Worm (Caenorhabditis elegans) whole organism, L4 larva: ENCODE results near the gene dmsr-8.

Experiments
- F26F4.8 ChIP-seq: fragments of 200-800 bp; sonication (Bioruptor generic); conservative IDR thresholded peaks from 2 replicates; pipeline ENCODE4 v1.3.6; 2022; ENCODE audit warnings: missing genetic modification characterization, missing compliant biosample characterization
- F37D6.2 ChIP-seq: sonication (generic microtip); optimal IDR thresholded peaks from 2 replicates; lab custom pipeline; 2016; ENCODE audit warnings: mild to moderate bottlenecking, missing genetic modification characterization, missing compliant biosample characterization
- T20F7.1 ChIP-seq: fragments of 200-800 bp; sonication (Bioruptor generic); optimal IDR thresholded peaks from 2 replicates; lab custom pipeline; 2018; ENCODE audit warnings: mild to moderate bottlenecking, missing genetic modification characterization, missing compliant biosample characterization
- Y105C5A.15 ChIP-seq: fragments of 200-800 bp; sonication (Bioruptor generic); IDR thresholded peaks from 2 replicates; pipeline ENCODE4 v1.3.6; 2022; ENCODE audit warnings: missing genetic modification characterization, missing compliant biosample characterization
- Y48G9A.11 ChIP-seq: fragments of 200-800 bp; sonication (Bioruptor generic); IDR thresholded peaks from 2 replicates; pipeline ENCODE4 v1.3.6; 2022; ENCODE audit warnings: missing genetic modification reagents, missing genetic modification characterization, missing compliant biosample characterization
- ZK337.2 ChIP-seq: fragments of 200-800 bp; sonication (Bioruptor generic); IDR thresholded peaks from 2 replicates; pipeline ENCODE4 v1.3.6; 2022; ENCODE audit warnings: missing genetic modification reagents, missing genetic modification characterization, missing compliant biosample characterization
- arid-1 ChIP-seq: fragments of 200-800 bp; sonication (Bioruptor generic); conservative IDR thresholded peaks from 2 replicates; pipeline ENCODE4 v1.3.6; 2022; ENCODE audit warnings: missing genetic modification reagents, missing genetic modification characterization, missing compliant biosample characterization
- ceh-20 ChIP-seq: fragments of 200-800 bp; sonication (Bioruptor generic); IDR thresholded peaks from 2 replicates; pipeline ENCODE4 v1.3.6; 2022; ENCODE audit warnings: missing genetic modification reagents, missing genetic modification characterization, missing compliant biosample characterization
- ceh-28 ChIP-seq: fragments of 150-350 bp; optimal IDR thresholded peaks from 2 replicates; lab custom pipeline; 2014; ENCODE audit warnings: missing biosample characterization, missing genetic modification reagents, missing genetic modification characterization
- ces-1 ChIP-seq: fragments of 150-350 bp; sonication (generic microtip); optimal IDR thresholded peaks from 4 replicates; lab custom pipeline; 2014; ENCODE audit warnings: missing biosample characterization, missing genetic modification reagents, missing genetic modification characterization
- cey-2 ChIP-seq: sonication (generic microtip); optimal IDR thresholded peaks from 3 replicates; lab custom pipeline; 2017; ENCODE audit warnings: missing genetic modification characterization, mild to moderate bottlenecking, missing compliant biosample characterization, antibody characterized with exemption, borderline replicate concordance; ENCODE audit not compliant: insufficient read depth
- ctbp-1 ChIP-seq: fragments of 200-800 bp; sonication (Bioruptor generic); IDR thresholded peaks from 2 replicates; pipeline ENCODE4 v1.3.6; 2022; ENCODE audit warnings: missing genetic modification reagents, missing genetic modification characterization, missing compliant biosample characterization
- daf-12 ChIP-seq: fragments of 150-350 bp; optimal IDR thresholded peaks from 2 replicates; lab custom pipeline; 2014; ENCODE audit warnings: missing biosample characterization, missing genetic modification reagents, missing genetic modification characterization
- daf-16 ChIP-seq, 3 experiments: sonication (generic microtip); optimal IDR thresholded peaks; 2 replicates each; lab custom pipeline; 2016 to 2017; ENCODE audit warnings: missing genetic modification characterization in 3 of 3, missing genetic modification reagents in 3 of 3, mild to moderate bottlenecking in 2 of 3, missing compliant biosample characterization in 2 of 3, missing biosample characterization in 1 of 3, moderate library complexity in 1 of 3
- daf-19 ChIP-seq: fragments of 200-800 bp; sonication (Bioruptor generic); conservative IDR thresholded peaks from 2 replicates; pipeline ENCODE4 v1.3.6; 2022; ENCODE audit warnings: missing genetic modification characterization, missing compliant biosample characterization
- dmd-6 ChIP-seq: fragments of 200-800 bp; sonication (Bioruptor generic); IDR thresholded peaks from 2 replicates; pipeline ENCODE4 v1.3.6; 2022; ENCODE audit warnings: missing genetic modification reagents, missing genetic modification characterization, missing compliant biosample characterization
- dmd-8 ChIP-seq: fragments of 200-800 bp; sonication (Bioruptor generic); IDR thresholded peaks from 2 replicates; pipeline ENCODE4 v1.3.6; 2022; ENCODE audit warnings: missing genetic modification characterization, missing compliant biosample characterization
- dve-1 ChIP-seq: sonication (generic microtip); optimal IDR thresholded peaks from 2 replicates; lab custom pipeline; 2017; ENCODE audit warnings: antibody characterized with exemption, mild to moderate bottlenecking, missing genetic modification characterization, missing compliant biosample characterization; ENCODE audit not compliant: insufficient read depth
- egl-43 ChIP-seq: fragments of 200-800 bp; sonication (Bioruptor generic); IDR thresholded peaks from 2 replicates; pipeline ENCODE4 v1.3.6; 2022; ENCODE audit warnings: missing genetic modification reagents, missing genetic modification characterization, missing compliant biosample characterization
- fkh-10 ChIP-seq: fragments of 150-350 bp; optimal IDR thresholded peaks from 2 replicates; lab custom pipeline; 2014; ENCODE audit warnings: missing biosample characterization, missing genetic modification reagents, missing genetic modification characterization
- hlh-30 ChIP-seq: sonication (generic microtip); optimal IDR thresholded peaks from 2 replicates; lab custom pipeline; 2017; ENCODE audit warnings: antibody characterized with exemption, mild to moderate bottlenecking, missing genetic modification characterization, missing compliant biosample characterization; ENCODE audit not compliant: insufficient read depth
- jun-1 ChIP-seq: fragments of 150-350 bp; optimal IDR thresholded peaks from 2 replicates; lab custom pipeline; 2014; ENCODE audit warnings: missing biosample characterization, missing genetic modification reagents, missing genetic modification characterization
- lin-15B ChIP-seq: fragments of 150-350 bp; sonication (generic microtip); optimal IDR thresholded peaks from 3 replicates; lab custom pipeline; 2014; ENCODE audit warnings: missing biosample characterization, missing genetic modification characterization
- lin-39 ChIP-seq: fragments of 150-350 bp; optimal IDR thresholded peaks from 2 replicates; lab custom pipeline; 2014; ENCODE audit warnings: missing biosample characterization, missing genetic modification reagents, missing genetic modification characterization
- madf-5 ChIP-seq, 2 experiments: fragments of 200-800 bp; sonication (Bioruptor generic); IDR thresholded peaks; 2 replicates each; pipeline ENCODE4 v1.3.6; 2022; ENCODE audit warnings: missing compliant biosample characterization in 2 of 2, missing genetic modification characterization in 2 of 2
- mdt-29 ChIP-seq: fragments of 200-800 bp; sonication (Bioruptor generic); IDR thresholded peaks from 2 replicates; pipeline ENCODE4 v1.3.6; 2022; ENCODE audit warnings: missing genetic modification reagents, missing genetic modification characterization, missing compliant biosample characterization
- mes-2 ChIP-seq: sonication (generic microtip); optimal IDR thresholded peaks from 2 replicates; lab custom pipeline; 2016; ENCODE audit warnings: missing genotype, mild to moderate bottlenecking, missing genetic modification characterization, missing compliant biosample characterization; ENCODE audit not compliant: poor library complexity, severe bottlenecking
- mxl-3 ChIP-seq: fragments of 200-800 bp; sonication (Bioruptor generic); optimal IDR thresholded peaks from 2 replicates; lab custom pipeline; 2018; ENCODE audit warnings: mild to moderate bottlenecking, missing genetic modification characterization, missing compliant biosample characterization
- nhr-102 ChIP-seq: sonication (generic microtip); optimal IDR thresholded peaks from 2 replicates; lab custom pipeline; 2016; ENCODE audit warnings: mild to moderate bottlenecking, missing genetic modification characterization, moderate library complexity, missing compliant biosample characterization
- nhr-111 ChIP-seq: fragments of 200-800 bp; sonication (Bioruptor generic); optimal IDR thresholded peaks from 2 replicates; lab custom pipeline; 2018; ENCODE audit warnings: mild to moderate bottlenecking, missing genetic modification characterization, missing compliant biosample characterization
- nhr-25 ChIP-seq: sonication (generic microtip); optimal IDR thresholded peaks from 2 replicates; lab custom pipeline; 2017; ENCODE audit warnings: missing genetic modification characterization, mild to moderate bottlenecking, missing compliant biosample characterization, antibody characterized with exemption, moderate library complexity, borderline replicate concordance; ENCODE audit not compliant: insufficient read depth
- nhr-42 ChIP-seq: fragments of 200-800 bp; sonication (Bioruptor generic); IDR thresholded peaks from 2 replicates; pipeline ENCODE4 v1.3.6; 2022; ENCODE audit warnings: missing genetic modification characterization, missing compliant biosample characterization
- nhr-6 ChIP-seq: fragments of 150-350 bp; optimal IDR thresholded peaks from 2 replicates; lab custom pipeline; 2014; ENCODE audit warnings: missing biosample characterization, missing genetic modification characterization
- nhr-77 ChIP-seq: fragments of 150-350 bp; optimal IDR thresholded peaks from 2 replicates; lab custom pipeline; 2014; ENCODE audit warnings: missing biosample characterization, missing genetic modification characterization
- pha-4 ChIP-seq, 2 experiments: fragments of 150-350 bp in 1 of 2; fragments of 200-800 bp in 1 of 2; sonication (Bioruptor generic) in 1 of 2; IDR thresholded peaks in 1 of 2; optimal IDR thresholded peaks in 1 of 2; 2 replicates each; pipeline versions ENCODE4 v1.3.6 to Lab custom; 2014 to 2022; ENCODE audit warnings: missing genetic modification characterization in 2 of 2, missing genetic modification reagents in 2 of 2, missing biosample characterization in 1 of 2, missing compliant biosample characterization in 1 of 2
- php-3 ChIP-seq: fragments of 200-800 bp; sonication (Bioruptor generic); IDR thresholded peaks from 2 replicates; pipeline ENCODE4 v1.3.6; 2022; ENCODE audit warnings: missing genetic modification reagents, missing genetic modification characterization, missing compliant biosample characterization
- pqm-1 ChIP-seq: sonication (generic microtip); optimal IDR thresholded peaks from 2 replicates; lab custom pipeline; 2017; ENCODE audit warnings: missing biosample characterization, missing genetic modification characterization
- rbr-2 ChIP-seq: sonication (generic microtip); optimal IDR thresholded peaks from 2 replicates; lab custom pipeline; 2016; ENCODE audit warnings: missing genotype, missing genetic modification characterization, missing compliant biosample characterization
- snpc-1.2 ChIP-seq: fragments of 200-800 bp; sonication (Bioruptor generic); IDR thresholded peaks from 2 replicates; pipeline ENCODE4 v1.3.6; 2022; ENCODE audit warnings: missing genetic modification reagents, missing genetic modification characterization, missing compliant biosample characterization
- snpc-4 ChIP-seq: fragments of 150-350 bp; optimal IDR thresholded peaks from 2 replicates; lab custom pipeline; 2014; ENCODE audit warnings: missing biosample characterization, missing genetic modification characterization
- spr-1 ChIP-seq: sonication (generic microtip); optimal IDR thresholded peaks from 2 replicates; lab custom pipeline; 2016; ENCODE audit warnings: mild to moderate bottlenecking, missing genetic modification characterization, missing compliant biosample characterization
- tra-1 ChIP-seq: fragments of 200-800 bp; sonication (Bioruptor generic); IDR thresholded peaks from 2 replicates; pipeline ENCODE4 v1.3.6; 2022; ENCODE audit warnings: missing genetic modification reagents, missing genetic modification characterization, missing compliant biosample characterization
- unc-130 ChIP-seq: sonication (generic microtip); optimal IDR thresholded peaks from 2 replicates; lab custom pipeline; 2016; ENCODE audit warnings: missing genetic modification reagents, missing genetic modification characterization, missing compliant biosample characterization
- unc-62 ChIP-seq, 3 experiments: fragments of 150-350 bp in 1 of 3; sonication (generic microtip); optimal IDR thresholded peaks in 2 of 3; peaks in 1 of 3; 1 replicate in 1 of 3; 2 replicates in 2 of 3; lab custom pipeline; 2014 to 2017; ENCODE audit warnings: missing biosample characterization in 3 of 3, missing genetic modification characterization in 3 of 3, missing genetic modification reagents in 3 of 3, missing genotype in 1 of 3
- zip-2 ChIP-seq: fragments of 150-350 bp; optimal IDR thresholded peaks from 2 replicates; lab custom pipeline; 2014; ENCODE audit warnings: missing biosample characterization, missing genetic modification characterization
- ztf-11 ChIP-seq: fragments of 150-350 bp; optimal IDR thresholded peaks from 2 replicates; lab custom pipeline; 2014; ENCODE audit warnings: missing biosample characterization, missing genetic modification characterization
- ztf-7 ChIP-seq: fragments of 150-350 bp; optimal IDR thresholded peaks from 2 replicates; lab custom pipeline; 2014; ENCODE audit warnings: missing biosample characterization, missing genetic modification characterization

The dmsr-8 gene

DNA sequence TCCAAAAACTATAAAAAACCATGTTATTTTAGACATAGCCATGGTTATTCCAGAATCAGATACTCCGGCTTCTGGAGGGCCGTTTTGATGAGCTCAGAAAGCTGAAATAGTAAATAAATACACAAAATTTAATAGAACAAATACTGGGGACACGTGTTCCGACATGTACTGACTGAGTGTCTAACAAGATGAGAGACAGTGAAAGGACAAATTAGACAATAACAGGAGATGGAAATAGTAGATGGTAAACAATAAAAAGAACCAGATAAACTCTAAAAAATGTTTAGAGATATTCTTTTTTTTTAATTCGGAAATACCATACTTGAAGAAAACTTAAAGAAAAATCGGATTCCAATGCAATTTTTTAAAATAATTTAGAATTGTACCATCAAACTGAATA, 29.5 kb downstream of the dmsr-8 start, which contains the start of gene Y32F6B.1:
Gene Y32F6B.1, minus strand, starts transcription at position 101 of the 400 bp plus-strand sequence.
- no peak for TF ChIP-seq ceh-28 (tag; lab: Kevin White, UChicago)
- no peak for TF ChIP-seq daf-16 (GFP tag; optimal IDR thresholded peaks at IDR 0.05; lab: Kevin White, UChicago)
- peak; percentile 31 for TF ChIP-seq daf-16 (tag; optimal IDR thresholded peaks at IDR 0.05; lab: Kevin White, UChicago)
- TF ChIP-seq snpc-1.2 (GFP tag; lab: Robert Waterston, UW), result no peak
- no peak for TF ChIP-seq mxl-3 (GFP tag; lab: Kevin White, UChicago)
- TF ChIP-seq, all 104 proteins: peak for 1

ce11 chrV:10483995-10484394, 30.2 kb downstream of the dmsr-8 start:
- TF ChIP-seq hlh-30 (tag; lab: Kevin White, UChicago) (no peak), spr-1 (tag; lab: Kevin White, UChicago) (no peak), dve-1 (tag; lab: Kevin White, UChicago) (peak; percentile 55), mes-2 (tag; lab: Kevin White, UChicago) (no peak), nhr-111 (GFP tag; lab: Kevin White, UChicago) (no peak), nhr-25 (tag; lab: Kevin White, UChicago) (no peak), snpc-4 (tag; lab: Kevin White, UChicago) (no peak), ztf-11 (no peak), unc-62 (GFP tag; optimal IDR thresholded peaks at IDR 0.05 in 1 of 2; lab: Kevin White, UChicago) (no peak), unc-62 (tag; optimal IDR thresholded peaks at IDR 0.05; lab: Kevin White, UChicago) (no peak), nhr-77 (tag; lab: Kevin White, UChicago) (peak; percentile 40), ceh-20 (GFP tag; lab: Robert Waterston, UW) (no peak), dmd-8 (GFP tag; lab: Robert Waterston, UW) (no peak), ztf-7 (tag; lab: Kevin White, UChicago) (no peak), madf-5 (GFP tag; IDR thresholded peaks at IDR 0.05; lab: Robert Waterston, UW) (no peak), F37D6.2 (no peak), T20F7.1 (GFP tag; lab: Kevin White, UChicago) (no peak), nhr-42 (GFP tag; lab: Robert Waterston, UW) (no peak), unc-130 (GFP tag; lab: Kevin White, UChicago) (no peak), cey-2 (no peak), daf-19 (no peak), fkh-10 (no peak), daf-12 (tag; lab: Kevin White, UChicago) (no peak), lin-15B (tag; lab: Kevin White, UChicago) (no peak), Y105C5A.15 (GFP tag; lab: Robert Waterston, UW) (no peak), lin-39 (no peak), F26F4.8 (no peak), arid-1 (GFP tag; lab: Robert Waterston, UW) (no peak), nhr-6 (tag; lab: Kevin White, UChicago) (no peak), jun-1 (tag; lab: Kevin White, UChicago) (no peak), snpc-1.2 (GFP tag; lab: Robert Waterston, UW) (no peak), mdt-29 (GFP tag; lab: Robert Waterston, UW) (no peak), pha-4 (GFP tag; IDR thresholded peaks at IDR 0.05; lab: Robert Waterston, UW) (peak; percentile 23; the same call in 1 of the 2 replicates), pha-4 (tag; optimal IDR thresholded peaks at IDR 0.05; lab: Kevin White, UChicago) (no peak), dmd-6 (GFP tag; lab: Robert Waterston, UW) (peak; percentile 93), nhr-102 (tag; lab: Kevin White, UChicago) (peak; percentile 19), egl-43 (GFP tag; lab: Robert Waterston, UW) (no peak), tra-1 (GFP tag; lab: Robert Waterston, UW) (0 out of 2 replicates have a peak, but pooled peaks have one; percentile 26), php-3 (GFP tag; lab: Robert Waterston, UW) (peak; percentile 81), ZK337.2 (GFP tag; lab: Robert Waterston, UW) (no peak), pqm-1 (tag; lab: Kevin White, UChicago) (peak; percentile 91), zip-2 (no peak), rbr-2 (tag; lab: Kevin White, UChicago) (no peak), Y48G9A.11 (GFP tag; lab: Robert Waterston, UW) (no peak), ctbp-1 (GFP tag; lab: Robert Waterston, UW) (no peak), ces-1 (GFP tag; lab: Kevin White, UChicago) (no peak)
